Worm (Caenorhabditis elegans): ENCODE data around the gene F48B9.1.

DNA sequence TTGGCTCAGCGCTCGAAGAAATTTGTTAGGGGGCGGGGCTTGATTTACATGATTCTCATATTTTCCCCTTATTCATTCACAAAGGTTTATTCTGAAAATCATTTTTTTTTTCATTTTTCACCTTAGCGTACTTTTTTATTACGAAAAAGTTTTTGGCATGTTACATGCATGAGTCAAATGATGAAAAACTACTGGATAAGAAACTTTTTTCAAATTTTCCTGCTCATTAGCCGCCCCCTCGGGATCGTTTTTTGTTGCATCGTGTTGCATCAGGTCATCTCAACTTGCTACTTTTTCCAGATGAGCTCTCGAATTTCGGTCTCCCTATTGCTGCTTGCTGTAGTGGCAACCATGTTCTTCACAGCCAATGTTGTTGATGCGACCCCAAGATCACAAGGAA, 17.6 kb upstream of the F48B9.1 start, which contains the start of gene pdf-2:
- TF ChIP-seq ama-1 (optimal IDR thresholded peaks at IDR 0.05) (no peak), fkh-10 (GFP tag; optimal IDR thresholded peaks at IDR 0.05) (no peak), daf-12 (tag; optimal IDR thresholded peaks at IDR 0.05) (no peak), pqm-1 (tag; optimal IDR thresholded peaks at IDR 0.05) (no peak), nhr-237 (tag; optimal IDR thresholded peaks at IDR 0.05) (no peak), tbx-2 (tag; optimal IDR thresholded peaks at IDR 0.05) (no peak), R02D3.7 (tag; optimal IDR thresholded peaks at IDR 0.05) (no peak), egl-5 (tag; optimal IDR thresholded peaks at IDR 0.05) (no peak), nfya-1 (tag; optimal IDR thresholded peaks at IDR 0.05; ENCODE audit: insufficient read depth) (no peak), pha-4 (tag; optimal IDR thresholded peaks at IDR 0.05) (no peak)
